Worm (Caenorhabditis elegans) whole organism, midembryonic: ENCODE measurements around the gene F54B11.5.

Experiments used
- T22C8.4 ChIP-seq: fragments of 200-800 bp; sonication (Bioruptor generic); IDR thresholded peaks from 2 replicates; pipeline ENCODE4 v1.3.6; 2022; ENCODE audit warnings: missing genetic modification characterization, missing compliant biosample characterization
- cog-1 ChIP-seq: sonication (generic microtip); optimal IDR thresholded peaks from 2 replicates; lab custom pipeline; 2016; ENCODE audit warnings: missing genetic modification characterization, missing compliant biosample characterization
- flt-1 ChIP-seq: fragments of 200-800 bp; sonication (Bioruptor generic); IDR thresholded peaks from 2 replicates; pipeline ENCODE4 v1.3.6; 2022; ENCODE audit warnings: missing genetic modification characterization, missing compliant biosample characterization
- klf-2 ChIP-seq: fragments of 200-800 bp; sonication (Bioruptor generic); conservative IDR thresholded peaks from 2 replicates; pipeline ENCODE4 v1.3.6; 2022; ENCODE audit warnings: missing genetic modification reagents, missing genetic modification characterization, missing compliant biosample characterization
- med-1 ChIP-seq: sonication (generic microtip); optimal IDR thresholded peaks from 2 replicates; lab custom pipeline; 2017; ENCODE audit warnings: missing genetic modification characterization, mild to moderate bottlenecking, missing compliant biosample characterization, antibody characterized with exemption, missing genetic modification reagents; ENCODE audit not compliant: insufficient read depth
- tab-1 ChIP-seq: fragments of 200-800 bp; sonication (Bioruptor generic); IDR thresholded peaks from 2 replicates; pipeline ENCODE4 v1.3.6; 2022; ENCODE audit warnings: missing genetic modification characterization, missing compliant biosample characterization
- ztf-23 ChIP-seq: fragments of 200-800 bp; sonication (Bioruptor generic); IDR thresholded peaks from 2 replicates; pipeline ENCODE4 v1.3.6; 2022; ENCODE audit warnings: missing genetic modification reagents, missing genetic modification characterization, missing compliant biosample characterization

- TF ChIP-seq cog-1 (tag; lab: Kevin White, UChicago) (no peak), tab-1 (GFP tag; lab: Robert Waterston, UW) (no peak), flt-1 (GFP tag; lab: Robert Waterston, UW) (no peak), ztf-23 (GFP tag; lab: Robert Waterston, UW) (no peak), med-1 (GFP tag; lab: Kevin White, UChicago) (no peak), klf-2 (GFP tag; lab: Robert Waterston, UW) (no peak), T22C8.4 (no peak)
These were observed 9.2 kb upstream of the F54B11.5 start, which contains the start of gene F54B11.9 for ce11 chrX:13604946-13605617.
